Worm (Caenorhabditis elegans): ENCODE results near the gene lin-1.

The lin-1 gene

DNA sequence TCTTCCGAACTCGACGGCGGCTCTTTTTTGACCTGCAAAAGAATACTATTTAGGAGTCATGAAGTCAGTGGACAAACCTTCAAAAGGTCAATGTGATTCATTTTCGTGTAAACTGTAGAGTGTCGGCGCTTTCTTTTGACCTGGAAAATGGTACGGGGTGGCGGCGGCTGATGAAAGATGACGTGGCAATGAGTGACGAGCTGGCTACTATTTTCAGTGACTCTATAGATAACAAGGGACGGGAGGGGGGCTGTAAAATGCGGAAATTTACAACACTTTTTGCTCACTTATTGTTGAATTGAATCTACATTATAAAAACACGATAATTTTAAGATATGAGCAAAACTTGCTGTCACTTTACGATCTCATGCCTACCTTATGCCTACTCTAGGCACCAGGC, at the start of gene lin-1:
Gene lin-1 (minus strand): TSS at position 101 of the 400 bp plus-strand sequence.
- no peak for TF ChIP-seq med-1 (GFP tag; optimal IDR thresholded peaks at IDR 0.05; ENCODE audit: insufficient read depth)
- no peak for TF ChIP-seq ztf-23 (GFP tag; IDR thresholded peaks at IDR 0.05)

DNA sequence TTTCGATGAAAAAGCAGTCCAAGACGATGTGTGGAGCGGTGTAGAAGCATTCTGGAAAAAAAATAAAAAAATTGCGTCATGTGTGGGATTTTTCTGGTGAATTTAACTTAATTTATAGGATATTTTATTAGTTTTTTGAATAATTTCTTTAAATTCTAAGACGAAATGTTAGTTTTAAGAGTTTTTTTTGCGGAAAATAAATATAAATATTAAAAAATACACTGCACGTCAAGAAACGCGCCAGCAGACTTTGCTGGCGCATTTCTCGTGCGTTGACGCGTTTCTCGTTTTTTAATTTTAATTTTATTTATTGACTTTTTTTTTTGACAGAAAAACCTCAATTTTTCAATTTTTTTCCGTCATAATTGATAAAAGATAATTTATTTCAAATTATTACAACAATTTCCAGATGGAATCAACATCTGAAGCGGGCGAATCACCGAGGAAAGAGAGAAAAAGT, 48.8 kb upstream of the lin-1 start, which contains the start of the genes ppgn-1 and tftc-1:
Gene ppgn-1 (minus strand): TSS at position 51 of the 460 bp plus-strand sequence.
Gene tftc-1 (plus strand): TSS at position 410 of the 460 bp plus-strand sequence.
- TF ChIP-seq tab-1 (GFP tag; IDR thresholded peaks at IDR 0.05), result no peak
- TF ChIP-seq med-1 (GFP tag; optimal IDR thresholded peaks at IDR 0.05; ENCODE audit: insufficient read depth), result no peak
- no peak for TF ChIP-seq cog-1 (tag; optimal IDR thresholded peaks at IDR 0.05)
- TF ChIP-seq klf-2 (GFP tag; conservative IDR thresholded peaks at IDR 0.05), result no peak

DNA sequence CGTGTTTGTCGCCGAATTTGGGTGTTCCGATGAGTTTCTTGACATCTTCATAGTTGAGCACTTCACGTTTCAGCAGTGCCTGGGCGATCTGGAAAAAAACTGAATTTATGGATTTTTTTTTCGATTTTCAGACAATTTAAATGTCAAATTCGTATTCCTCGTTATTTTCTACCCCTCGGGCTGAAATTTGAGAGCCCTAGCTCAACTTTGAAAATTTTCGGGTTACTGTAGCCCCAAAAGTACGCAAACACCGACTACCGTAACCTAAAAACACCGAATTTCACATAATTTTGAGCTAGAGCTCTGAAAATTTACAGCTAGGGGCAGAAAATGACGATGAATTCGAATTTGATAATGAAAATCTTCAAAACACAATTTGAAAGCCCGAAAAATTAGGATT, 33.9 kb upstream of the lin-1 start:
- TF ChIP-seq flt-1 (GFP tag; IDR thresholded peaks at IDR 0.05) (no peak), tab-1 (GFP tag; IDR thresholded peaks at IDR 0.05) (no peak), ref-1 (GFP tag; conservative IDR thresholded peaks at IDR 0.05) (no peak), ztf-29 (GFP tag; IDR thresholded peaks at IDR 0.05) (no peak), med-1 (GFP tag; optimal IDR thresholded peaks at IDR 0.05; ENCODE audit: insufficient read depth) (no peak), klf-2 (GFP tag; conservative IDR thresholded peaks at IDR 0.05) (no peak), T22C8.4 (GFP tag; IDR thresholded peaks at IDR 0.05) (no peak), cog-1 (tag; optimal IDR thresholded peaks at IDR 0.05) (no peak), ztf-23 (GFP tag; IDR thresholded peaks at IDR 0.05) (no peak)

DNA sequence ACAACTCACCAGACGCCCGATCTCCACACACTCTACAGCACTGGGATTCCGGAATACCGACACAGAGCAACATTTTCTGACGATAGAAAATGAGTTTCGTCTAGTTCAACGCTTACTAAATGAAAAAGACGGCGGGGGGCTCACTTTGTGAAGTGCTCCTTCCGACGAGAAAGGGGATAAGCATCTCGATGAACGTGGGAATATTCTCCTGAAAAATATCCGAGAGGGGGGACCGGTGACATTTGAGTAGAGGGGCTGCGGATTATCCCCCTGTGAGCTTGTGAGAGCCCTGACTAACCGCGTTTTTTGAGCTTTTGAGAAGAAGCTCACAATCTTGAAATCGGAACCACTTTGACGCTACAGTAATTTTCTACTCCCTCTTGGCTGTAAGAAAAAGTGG, 29.5 kb upstream of the lin-1 start, which contains the start of gene nhr-236:
Gene nhr-236 (minus strand): TSS at position 101 of the 400 bp plus-strand sequence.
- TF ChIP-seq T22C8.4 (GFP tag; IDR thresholded peaks at IDR 0.05) (no peak), klf-2 (GFP tag; conservative IDR thresholded peaks at IDR 0.05) (no peak), flt-1 (GFP tag; IDR thresholded peaks at IDR 0.05) (no peak), cog-1 (tag; optimal IDR thresholded peaks at IDR 0.05) (no peak), med-1 (GFP tag; optimal IDR thresholded peaks at IDR 0.05; ENCODE audit: insufficient read depth) (no peak), ztf-23 (GFP tag; IDR thresholded peaks at IDR 0.05) (no peak), tab-1 (GFP tag; IDR thresholded peaks at IDR 0.05) (no peak)

DNA sequence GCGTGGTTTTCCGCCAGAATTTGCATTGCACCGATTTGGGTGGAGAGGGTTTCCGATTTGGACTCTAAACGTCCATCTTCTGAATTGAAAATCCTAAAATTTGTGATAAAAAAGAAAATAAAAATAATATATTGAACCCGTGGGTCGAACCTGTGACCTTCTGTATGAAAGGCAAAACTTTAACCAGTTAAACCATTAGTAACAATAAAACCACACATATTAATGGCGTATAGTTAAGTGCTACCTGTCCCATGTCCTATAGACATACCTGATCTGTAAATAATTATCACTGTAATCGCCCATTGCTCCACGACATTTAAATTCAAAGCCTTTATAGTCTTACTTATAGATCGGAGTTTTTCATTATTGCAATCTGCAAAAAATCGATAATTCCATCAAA, 27.2 kb upstream of the lin-1 start:
- TF ChIP-seq cog-1 (tag; optimal IDR thresholded peaks at IDR 0.05), result no peak
- TF ChIP-seq flt-1 (GFP tag; IDR thresholded peaks at IDR 0.05), result no peak
- TF ChIP-seq ztf-29 (GFP tag; IDR thresholded peaks at IDR 0.05), result no peak

DNA sequence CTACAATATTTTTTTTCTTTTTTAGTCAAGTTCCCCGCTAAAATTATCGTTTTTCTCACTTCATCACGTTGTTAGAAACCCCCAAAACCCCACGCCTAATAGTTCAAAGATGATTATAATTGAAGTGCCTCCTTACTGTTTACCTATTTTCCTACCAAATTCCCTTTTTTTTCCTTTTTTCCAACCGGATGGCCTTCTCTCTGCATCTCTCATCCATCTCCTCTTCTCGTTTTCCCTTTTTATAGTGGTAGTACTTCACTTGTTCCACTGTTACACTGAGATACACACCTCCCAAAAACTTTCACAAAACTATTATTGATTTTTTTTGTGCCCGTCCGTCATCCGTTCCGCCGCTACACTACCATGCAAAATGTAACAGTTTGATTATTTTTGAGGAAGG, 22.9 kb upstream of the lin-1 start, which contains the start of gene nsy-4:
Gene nsy-4 (plus strand): TSS at position 274 of the 400 bp plus-strand sequence.
- TF ChIP-seq ztf-29 (GFP tag; IDR thresholded peaks at IDR 0.05), result no peak
- TF ChIP-seq flt-1 (GFP tag; IDR thresholded peaks at IDR 0.05), result no peak
- no peak for TF ChIP-seq med-1 (GFP tag; optimal IDR thresholded peaks at IDR 0.05; ENCODE audit: insufficient read depth)
- no peak for TF ChIP-seq klf-2 (GFP tag; conservative IDR thresholded peaks at IDR 0.05)
- TF ChIP-seq ztf-23 (GFP tag; IDR thresholded peaks at IDR 0.05), result no peak
- no peak for TF ChIP-seq tab-1 (GFP tag; IDR thresholded peaks at IDR 0.05)
- TF ChIP-seq cog-1 (tag; optimal IDR thresholded peaks at IDR 0.05), result no peak
- no peak for TF ChIP-seq ref-1 (GFP tag; conservative IDR thresholded peaks at IDR 0.05)
- TF ChIP-seq T22C8.4 (GFP tag; IDR thresholded peaks at IDR 0.05), result no peak

DNA sequence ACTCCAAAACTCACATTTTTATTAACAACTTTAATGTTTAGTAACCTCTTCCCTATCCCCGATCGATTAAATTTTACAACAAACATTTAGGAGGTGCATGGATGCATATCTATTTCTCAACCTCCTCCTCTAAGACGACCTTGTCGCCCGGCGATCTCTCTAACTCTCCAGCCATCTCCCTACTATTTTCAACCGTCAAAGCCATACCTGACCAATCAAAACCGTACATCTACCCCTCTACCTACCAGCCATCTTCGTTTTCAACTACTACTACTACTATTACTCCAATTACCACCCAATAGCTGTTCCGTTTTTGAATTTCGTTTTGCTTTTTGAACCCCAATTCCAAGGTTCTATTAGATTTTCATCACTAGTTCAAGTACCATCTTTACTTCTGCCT, 21.5 kb upstream of the lin-1 start:
- no peak for TF ChIP-seq med-1 (GFP tag; optimal IDR thresholded peaks at IDR 0.05; ENCODE audit: insufficient read depth)
- no peak for TF ChIP-seq cog-1 (tag; optimal IDR thresholded peaks at IDR 0.05)
- no peak for TF ChIP-seq klf-2 (GFP tag; conservative IDR thresholded peaks at IDR 0.05)

DNA sequence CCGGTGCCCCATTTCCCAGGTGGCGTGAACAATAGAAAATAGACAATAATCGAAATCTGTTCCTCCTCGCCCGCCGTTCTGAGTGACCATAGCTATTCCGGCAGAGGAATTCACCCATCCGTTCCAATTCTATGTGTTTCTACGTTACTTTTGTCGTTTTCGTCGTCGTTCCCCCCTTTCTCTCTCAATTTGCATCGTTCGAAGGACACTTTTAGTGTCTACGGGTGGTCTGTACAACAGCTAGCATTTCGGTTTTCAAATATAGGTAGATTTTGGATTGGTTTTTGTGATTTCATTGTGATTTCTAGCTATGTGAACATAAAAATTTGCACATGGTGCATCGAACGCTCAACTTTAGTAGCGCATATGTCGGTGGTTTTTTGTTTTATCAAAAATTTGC, 19.9 kb upstream of the lin-1 start:
- no peak for TF ChIP-seq ztf-29 (GFP tag; IDR thresholded peaks at IDR 0.05)
- TF ChIP-seq flt-1 (GFP tag; IDR thresholded peaks at IDR 0.05), result no peak
- no peak for TF ChIP-seq cog-1 (tag; optimal IDR thresholded peaks at IDR 0.05)
- no peak for TF ChIP-seq klf-2 (GFP tag; conservative IDR thresholded peaks at IDR 0.05)
- TF ChIP-seq ref-1 (GFP tag; conservative IDR thresholded peaks at IDR 0.05), result no peak
- TF ChIP-seq tab-1 (GFP tag; IDR thresholded peaks at IDR 0.05), result no peak
- no peak for TF ChIP-seq ztf-23 (GFP tag; IDR thresholded peaks at IDR 0.05)
- no peak for TF ChIP-seq med-1 (GFP tag; optimal IDR thresholded peaks at IDR 0.05; ENCODE audit: insufficient read depth)
- TF ChIP-seq T22C8.4 (GFP tag; IDR thresholded peaks at IDR 0.05), result no peak

DNA sequence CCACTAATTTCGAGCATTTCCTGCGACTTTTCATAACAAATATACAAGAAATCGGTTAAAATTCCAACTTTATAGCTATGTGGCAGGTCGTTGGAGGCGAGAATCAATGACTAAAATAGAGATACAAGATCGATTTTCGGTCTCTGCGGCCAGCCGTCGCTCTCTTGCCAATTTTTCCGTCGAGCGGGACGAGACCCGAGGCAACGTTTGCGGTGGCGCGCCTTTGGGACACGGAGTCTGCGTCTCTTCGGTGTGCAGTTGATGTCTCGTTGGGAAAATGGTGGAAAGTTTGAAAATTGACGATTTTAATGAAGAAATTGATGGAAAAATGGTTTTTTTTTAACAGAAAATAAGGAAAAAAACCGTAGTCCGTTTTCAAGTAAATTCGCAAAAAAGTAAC, 16.7 kb upstream of the lin-1 start:
- no peak for TF ChIP-seq flt-1 (GFP tag; IDR thresholded peaks at IDR 0.05)
- no peak for TF ChIP-seq cog-1 (tag; optimal IDR thresholded peaks at IDR 0.05)
- no peak for TF ChIP-seq T22C8.4 (GFP tag; IDR thresholded peaks at IDR 0.05)
- no peak for TF ChIP-seq ztf-23 (GFP tag; IDR thresholded peaks at IDR 0.05)
- TF ChIP-seq klf-2 (GFP tag; conservative IDR thresholded peaks at IDR 0.05), result no peak
- TF ChIP-seq tab-1 (GFP tag; IDR thresholded peaks at IDR 0.05), result no peak
- no peak for TF ChIP-seq ref-1 (GFP tag; conservative IDR thresholded peaks at IDR 0.05)
- TF ChIP-seq ztf-29 (GFP tag; IDR thresholded peaks at IDR 0.05), result no peak
- TF ChIP-seq med-1 (GFP tag; optimal IDR thresholded peaks at IDR 0.05; ENCODE audit: insufficient read depth), result no peak

DNA sequence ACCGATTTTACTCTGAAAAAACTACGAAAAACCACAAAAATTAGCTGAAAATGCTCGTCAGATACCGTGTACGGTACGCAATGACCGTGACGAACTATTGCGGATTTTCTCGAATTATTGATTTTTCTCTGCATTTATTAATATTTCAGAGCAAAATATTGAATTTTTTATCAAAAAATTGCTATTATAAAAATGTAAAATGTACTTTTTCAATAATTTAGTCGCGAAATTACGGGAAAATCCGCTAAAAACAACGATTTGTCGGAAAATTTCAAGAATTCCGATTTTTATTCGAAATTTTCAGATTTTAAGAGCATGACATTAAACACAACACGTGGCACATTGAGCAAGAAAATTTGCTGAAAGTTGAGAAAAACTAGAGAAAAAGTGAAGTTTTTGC, 16.2 kb upstream of the lin-1 start, which contains the start of gene Y38F2AL.12:
Gene Y38F2AL.12 (plus strand): TSS at position 301 of the 400 bp plus-strand sequence.
- no peak for TF ChIP-seq klf-2 (GFP tag; conservative IDR thresholded peaks at IDR 0.05)
- no peak for TF ChIP-seq T22C8.4 (GFP tag; IDR thresholded peaks at IDR 0.05)
- TF ChIP-seq ztf-29 (GFP tag; IDR thresholded peaks at IDR 0.05), result no peak
- TF ChIP-seq tab-1 (GFP tag; IDR thresholded peaks at IDR 0.05), result no peak
- TF ChIP-seq ztf-23 (GFP tag; IDR thresholded peaks at IDR 0.05), result no peak
- TF ChIP-seq med-1 (GFP tag; optimal IDR thresholded peaks at IDR 0.05; ENCODE audit: insufficient read depth), result no peak
- TF ChIP-seq cog-1 (tag; optimal IDR thresholded peaks at IDR 0.05), result no peak

All from whole organism, midembryonic.